Worm (Caenorhabditis elegans) whole organism, midembryonic: Measurements from ENCODE around the gene F14F7.5.

ENCODE experiments used
- flt-1 ChIP-seq: fragments of 200-800 bp; sonication (Bioruptor generic); IDR thresholded peaks from 2 replicates; pipeline ENCODE4 v1.3.6; 2022; ENCODE audit warnings: missing genetic modification characterization, missing compliant biosample characterization
- klf-2 ChIP-seq: fragments of 200-800 bp; sonication (Bioruptor generic); conservative IDR thresholded peaks from 2 replicates; pipeline ENCODE4 v1.3.6; 2022; ENCODE audit warnings: missing genetic modification reagents, missing genetic modification characterization, missing compliant biosample characterization
- med-1 ChIP-seq: sonication (generic microtip); optimal IDR thresholded peaks from 2 replicates; lab custom pipeline; 2017; ENCODE audit warnings: missing genetic modification characterization, mild to moderate bottlenecking, missing compliant biosample characterization, antibody characterized with exemption, missing genetic modification reagents; ENCODE audit not compliant: insufficient read depth
- ref-1 ChIP-seq: fragments of 200-800 bp; sonication (Bioruptor generic); conservative IDR thresholded peaks from 2 replicates; pipeline ENCODE4 v1.3.6; 2022; ENCODE audit warnings: missing genetic modification reagents, missing genetic modification characterization, missing compliant biosample characterization

DNA sequence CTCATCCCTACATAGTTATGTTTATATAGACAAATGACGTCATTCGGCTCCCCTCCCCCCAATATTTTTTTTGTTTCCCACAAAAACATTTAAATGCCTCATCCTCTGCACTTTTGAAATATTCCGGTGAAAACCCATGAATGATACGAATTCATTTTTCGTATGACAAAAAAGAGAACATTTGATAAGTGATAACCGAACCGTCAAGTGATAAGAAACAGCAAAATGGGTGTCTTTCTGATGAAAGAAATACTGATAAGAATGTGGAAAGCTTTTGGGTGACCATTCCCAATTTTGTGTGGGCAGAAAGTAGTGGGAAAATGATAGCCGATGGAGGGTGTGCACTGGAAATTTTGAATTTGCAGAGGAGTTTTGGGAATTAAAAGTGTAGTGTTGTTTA, 27.5 kb downstream of the F14F7.5 start:
- TF ChIP-seq flt-1 (GFP tag; lab: Robert Waterston, UW) (no peak), klf-2 (GFP tag; lab: Robert Waterston, UW) (no peak), med-1 (GFP tag; lab: Kevin White, UChicago) (no peak), ref-1 (GFP tag; lab: Robert Waterston, UW) (no peak)
